Worm (Caenorhabditis elegans) whole organism, L4 larva: ENCODE data around the gene F21A3.11.

Source experiments
- F10B5.3 ChIP-seq: sonication (generic microtip); optimal IDR thresholded peaks from 2 replicates; lab custom pipeline; 2016; ENCODE audit warnings: mild to moderate bottlenecking, missing genetic modification characterization, missing compliant biosample characterization
- aha-1 ChIP-seq: fragments of 150-350 bp; peaks from one replicate; lab custom pipeline; 2014; ENCODE audit warnings: missing biosample characterization, missing genetic modification characterization
- nhr-237 ChIP-seq: sonication (generic microtip); optimal IDR thresholded peaks from 2 replicates; lab custom pipeline; 2017; ENCODE audit warnings: missing biosample characterization, missing genetic modification characterization
- nhr-6 ChIP-seq: fragments of 150-350 bp; optimal IDR thresholded peaks from 2 replicates; lab custom pipeline; 2014; ENCODE audit warnings: missing biosample characterization, missing genetic modification characterization
- rbr-2 ChIP-seq: sonication (generic microtip); optimal IDR thresholded peaks from 2 replicates; lab custom pipeline; 2016; ENCODE audit warnings: missing genotype, missing genetic modification characterization, missing compliant biosample characterization
- snpc-4 ChIP-seq: fragments of 150-350 bp; optimal IDR thresholded peaks from 2 replicates; lab custom pipeline; 2014; ENCODE audit warnings: missing biosample characterization, missing genetic modification characterization

DNA sequence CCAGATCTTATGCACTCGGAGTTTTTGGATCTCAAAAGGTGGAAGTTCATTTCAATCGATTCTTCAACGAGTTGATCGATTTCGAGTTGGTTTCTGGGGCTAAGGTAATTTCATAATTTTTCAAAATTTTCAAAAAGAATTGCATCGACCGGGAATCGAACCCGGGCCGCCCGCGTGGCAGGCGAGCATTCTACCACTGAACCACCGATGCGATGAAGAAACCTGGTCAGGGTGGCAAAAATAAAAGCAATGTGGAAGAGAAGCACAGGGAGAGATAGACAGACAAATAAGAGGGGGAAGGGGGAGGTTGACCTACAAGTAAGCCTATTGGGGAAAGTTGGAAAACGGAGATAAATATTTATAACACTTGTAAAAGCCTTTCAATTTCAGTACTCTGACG is 27.9 kb downstream of the F21A3.11 start:
- no peak for TF ChIP-seq snpc-4 (tag; lab: Kevin White, UChicago)
- TF ChIP-seq rbr-2 (tag; lab: Kevin White, UChicago) = peak; percentile 55
- no peak for TF ChIP-seq nhr-237 (tag; lab: Kevin White, UChicago)
- TF ChIP-seq aha-1 = no peak
- no peak for TF ChIP-seq F10B5.3 (tag; lab: Kevin White, UChicago)
- no peak for TF ChIP-seq nhr-6
